Worm (Caenorhabditis elegans) whole organism, late embryonic: ENCODE data around the gene C42D4.13.

Experiments
- T23F11.4 ChIP-seq: fragments of 200-800 bp; sonication (Bioruptor generic); optimal IDR thresholded peaks from 2 replicates; lab custom pipeline; 2018; ENCODE audit warnings: mild to moderate bottlenecking, missing genetic modification characterization, missing compliant biosample characterization
- hlh-30 ChIP-seq: sonication (generic microtip); optimal IDR thresholded peaks from 2 replicates; lab custom pipeline; 2017; ENCODE audit warnings: antibody characterized with exemption, missing genetic modification characterization, missing compliant biosample characterization; ENCODE audit not compliant: insufficient read depth
- unc-3 ChIP-seq, 2 experiments: fragments of 200-800 bp in 1 of 2; sonication (Bioruptor generic) in 1 of 2; sonication (generic microtip) in 1 of 2; conservative IDR thresholded peaks in 1 of 2; optimal IDR thresholded peaks in 1 of 2; 2 replicates each; pipeline versions ENCODE4 v1.3.6 to Lab custom; 2016 to 2022; ENCODE audit warnings: missing compliant biosample characterization in 2 of 2, missing genetic modification characterization in 2 of 2, missing genetic modification reagents in 1 of 2
- unc-42 ChIP-seq: sonication (generic microtip); optimal IDR thresholded peaks from 2 replicates; lab custom pipeline; 2016; ENCODE audit warnings: missing genotype, missing genetic modification characterization, missing compliant biosample characterization

DNA sequence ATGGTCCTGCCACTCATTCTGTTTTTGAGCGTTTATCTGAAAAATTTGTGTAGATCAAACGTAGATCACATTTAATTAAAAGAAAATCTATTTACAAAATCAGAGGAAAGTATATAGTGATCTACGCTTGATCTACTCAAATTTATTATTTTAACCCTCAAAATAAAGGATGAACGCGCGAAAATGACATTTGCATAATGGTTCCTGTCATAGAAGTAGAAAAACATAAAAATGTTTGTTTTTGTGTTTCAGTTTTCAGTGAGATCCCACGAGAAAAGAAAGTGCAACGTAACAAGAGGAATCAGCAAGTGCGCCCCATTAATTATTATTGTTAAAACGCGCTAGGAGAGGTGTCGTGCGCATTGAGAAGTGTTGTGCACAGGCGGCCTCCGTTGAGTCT lies 23.4 kb upstream of the C42D4.13 start:
- TF ChIP-seq hlh-30 (tag; lab: Kevin White, UChicago) (no peak), T23F11.4 (GFP tag; lab: Kevin White, UChicago) (no peak), unc-3 (GFP tag; conservative IDR thresholded peaks at IDR 0.05; lab: Robert Waterston, UW) (no peak), unc-3 (tag; optimal IDR thresholded peaks at IDR 0.05; lab: Kevin White, UChicago) (no peak), unc-42 (tag; lab: Kevin White, UChicago) (no peak)
